Worm (Caenorhabditis elegans) whole organism, L3 larva: Measurements from ENCODE around the gene prk-2.

ENCODE experiments used
- R02D3.7 ChIP-seq: fragments of 150-350 bp; optimal IDR thresholded peaks from 2 replicates; lab custom pipeline; 2014; ENCODE audit warnings: missing biosample characterization, missing genetic modification characterization
- ama-1 ChIP-seq: fragments of 150-350 bp; optimal IDR thresholded peaks from 2 replicates; lab custom pipeline; 2018
- ceh-9 ChIP-seq: sonication (generic microtip); optimal IDR thresholded peaks from 2 replicates; lab custom pipeline; 2018; ENCODE audit warnings: missing biosample characterization, missing genetic modification characterization
- lin-15B ChIP-seq: fragments of 150-350 bp; optimal IDR thresholded peaks from 2 replicates; lab custom pipeline; 2014; ENCODE audit warnings: missing biosample characterization, missing genetic modification characterization
- nhr-237 ChIP-seq: fragments of 150-350 bp; optimal IDR thresholded peaks from 2 replicates; lab custom pipeline; 2014; ENCODE audit warnings: missing biosample characterization, missing genetic modification characterization
- nhr-28 ChIP-seq: fragments of 150-350 bp; optimal IDR thresholded peaks from 2 replicates; lab custom pipeline; 2014; ENCODE audit warnings: missing biosample characterization, missing genetic modification characterization
- nhr-67 ChIP-seq: fragments of 150-350 bp; optimal IDR thresholded peaks from 2 replicates; lab custom pipeline; 2014; ENCODE audit warnings: missing biosample characterization, missing genetic modification characterization
- nhr-76 ChIP-seq: fragments of 150-350 bp; sonication (generic microtip); optimal IDR thresholded peaks from 5 replicates; lab custom pipeline; 2014; ENCODE audit warnings: missing biosample characterization, missing genetic modification characterization
- pha-4 ChIP-seq: fragments of 150-350 bp; optimal IDR thresholded peaks from 2 replicates; lab custom pipeline; 2014; ENCODE audit warnings: missing biosample characterization, missing genetic modification reagents, missing genetic modification characterization
- snpc-4 ChIP-seq: fragments of 150-350 bp; optimal IDR thresholded peaks from 2 replicates; lab custom pipeline; 2014; ENCODE audit warnings: missing biosample characterization, missing genetic modification characterization
- unc-39 ChIP-seq: sonication (generic microtip); optimal IDR thresholded peaks from 4 replicates; lab custom pipeline; 2017; ENCODE audit warnings: missing biosample characterization, missing genetic modification characterization
- unc-62 ChIP-seq: fragments of 150-350 bp; sonication (generic microtip); optimal IDR thresholded peaks from 4 replicates; lab custom pipeline; 2014; ENCODE audit warnings: missing biosample characterization, missing genetic modification reagents, missing genetic modification characterization
- ztf-11 ChIP-seq: fragments of 150-350 bp; optimal IDR thresholded peaks from 2 replicates; lab custom pipeline; 2014; ENCODE audit warnings: missing biosample characterization, missing genetic modification characterization

ce11 chrIII:3393687-3394086 is 23.7 kb upstream of the prk-2 start, which contains the start of gene mlc-4:
- TF ChIP-seq unc-39, result no peak
- no peak for TF ChIP-seq unc-62 (GFP tag; lab: Kevin White, UChicago)
- TF ChIP-seq nhr-67 (tag; lab: Kevin White, UChicago), result no peak
- no peak for TF ChIP-seq ama-1 (lab: Kevin White, UChicago)
- no peak for TF ChIP-seq nhr-76 (tag; lab: Kevin White, UChicago)
- TF ChIP-seq nhr-28 (tag; lab: Kevin White, UChicago), result no peak
- no peak for TF ChIP-seq R02D3.7 (tag; lab: Kevin White, UChicago)
- no peak for TF ChIP-seq snpc-4 (tag; lab: Kevin White, UChicago)
- TF ChIP-seq ceh-9 (tag; lab: Kevin White, UChicago), result no peak
- TF ChIP-seq lin-15B (tag; lab: Kevin White, UChicago), result no peak
- TF ChIP-seq nhr-237 (tag; lab: Kevin White, UChicago), result no peak
- TF ChIP-seq ztf-11 (tag; lab: Kevin White, UChicago), result no peak
- TF ChIP-seq pha-4 (tag; lab: Kevin White, UChicago), result no peak
